Fruit fly (Drosophila melanogaster): Measurements from ENCODE around the gene CG6770.
A peak's percentile ranks its signal among the peaks of the same experiment; 100 is the strongest.

The CG6770 gene

DNA sequence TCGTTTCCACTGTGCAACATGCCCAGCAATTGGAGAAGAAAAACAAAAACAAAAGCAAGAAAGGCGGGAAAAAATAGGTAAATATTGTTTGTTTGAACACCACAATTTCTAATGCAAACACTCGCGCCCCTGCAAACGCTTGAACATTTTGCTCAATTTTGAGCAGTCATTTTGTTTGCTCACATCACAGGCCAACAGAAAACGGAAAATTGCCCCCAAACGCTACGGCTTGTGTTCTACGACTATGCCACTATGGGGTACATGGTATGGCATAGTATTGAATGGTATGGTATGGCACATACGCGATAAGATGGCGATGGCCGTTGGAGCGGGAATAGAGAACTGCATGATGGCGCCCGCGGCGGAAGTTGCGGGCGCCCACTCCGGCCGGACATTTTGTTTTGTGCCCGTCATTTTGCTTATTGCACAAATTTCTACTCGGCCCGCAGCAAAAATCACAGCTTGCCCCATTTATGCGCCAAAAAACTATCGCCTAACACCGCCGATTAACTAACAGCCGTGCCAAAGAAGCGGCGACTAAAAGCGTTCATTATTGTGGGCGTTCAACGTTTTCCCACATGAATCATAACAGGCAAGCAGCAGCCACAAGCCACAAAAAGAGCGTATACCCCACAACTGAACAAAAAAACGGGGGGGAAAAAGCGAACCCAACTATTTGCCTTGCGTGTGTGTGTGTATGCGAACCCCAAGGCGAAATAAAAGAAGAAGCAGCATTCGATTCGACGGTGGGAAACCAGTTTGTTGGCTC is 41.5 kb downstream of the CG6770 start (continued):
- peak; percentile 46 to 55 for TF ChIP-seq Pdp1 (GFP tag; optimal IDR thresholded peaks at IDR 0.05)
- peak; percentile 63 for TF ChIP-seq CG2116 (GFP tag; optimal IDR thresholded peaks at IDR 0.05)
- TF ChIP-seq CG32772 (GFP tag; IDR thresholded peaks at IDR 0.05), result no peak
- no peak for TF ChIP-seq seq (GFP tag; IDR thresholded peaks at IDR 0.05)
- no peak for TF ChIP-seq CG16815 (GFP tag; optimal IDR thresholded peaks at IDR 0.05)
- no peak for TF ChIP-seq zen2 (GFP tag; IDR thresholded peaks at IDR 0.05; ENCODE audit: partially characterized antibody)
- TF ChIP-seq Dek (tag; optimal IDR thresholded peaks at IDR 0.05), result peak; percentile 44
- TF ChIP-seq CoRest (tag; optimal IDR thresholded peaks at IDR 0.05), result peak; percentile 50
- no peak for TF ChIP-seq Poxn (GFP tag; IDR thresholded peaks at IDR 0.05)

- TF ChIP-seq nmo (GFP tag; optimal IDR thresholded peaks at IDR 0.05) (peak; percentile 13), Nf-YB (GFP tag; optimal IDR thresholded peaks at IDR 0.05) (peak; percentile 96), jing (GFP tag; optimal IDR thresholded peaks at IDR 0.05) (peak; percentile 48), cg (GFP tag; optimal IDR thresholded peaks at IDR 0.05) (peak; percentile 94), CG1832 (GFP tag; optimal IDR thresholded peaks at IDR 0.05) (peak; percentile 92), ftz-f1 (GFP tag; optimal IDR thresholded peaks at IDR 0.05) (no peak), Ets65A (GFP tag) (peak; percentile 7), inv (GFP tag; IDR thresholded peaks at IDR 0.05; ENCODE audit: partially characterized antibody) (no peak), NK7.1 (GFP tag; optimal IDR thresholded peaks at IDR 0.05) (no peak), CG3163 (GFP tag; optimal IDR thresholded peaks at IDR 0.05) (peak; percentile 33), sd (tag; optimal IDR thresholded peaks at IDR 0.05) (peak; percentile 95), Antp (GFP tag; optimal IDR thresholded peaks at IDR 0.05) (no peak), insv (GFP tag; optimal IDR thresholded peaks at IDR 0.05) (peak in 1 of 2 experiments; percentile 48), CG15479 (GFP tag; optimal IDR thresholded peaks at IDR 0.05) (peak; percentile 73), CG8359 (GFP tag; optimal IDR thresholded peaks at IDR 0.05; ENCODE audit: borderline replicate concordance) (no peak), CG17829 (tag; optimal IDR thresholded peaks at IDR 0.05) (peak; percentile 38), CTCF (GFP tag; optimal IDR thresholded peaks at IDR 0.05) (peak; percentile 96), Adf1 (GFP tag; IDR thresholded peaks at IDR 0.05) (no peak), nerfin-1 (tag; optimal IDR thresholded peaks at IDR 0.05) (peak; percentile 67), Sin3A (optimal IDR thresholded peaks at IDR 0.05) (peak; percentile 25), hkb (optimal IDR thresholded peaks at IDR 0.05) (peak; percentile 46), hkb (GFP tag; IDR thresholded peaks at IDR 0.05) (no peak), CG8478 (optimal IDR thresholded peaks at IDR 0.05) (peak; percentile 62), bsh (GFP tag; optimal IDR thresholded peaks at IDR 0.05) (no peak), mirr (GFP tag; optimal IDR thresholded peaks at IDR 0.05) (no peak), Abd-B (GFP tag; optimal IDR thresholded peaks at IDR 0.05) (peak; percentile 56), Lhr (GFP tag; optimal IDR thresholded peaks at IDR 0.05) (peak; percentile 57), Nf-YC (tag; optimal IDR thresholded peaks at IDR 0.05) (peak; percentile 97), CG18764 (GFP tag; optimal IDR thresholded peaks at IDR 0.05) (no peak), Blimp-1 (GFP tag; optimal IDR thresholded peaks at IDR 0.05) (no peak)
Observed at dm6 chr2L:12003792-12004210, 42.1 kb downstream of the CG6770 start.
